Fruit fly (Drosophila melanogaster) whole organism, embryonic: ENCODE data around the gene Rabex-5.
A peak's percentile ranks its signal among the peaks of the same experiment; 100 is the strongest.

Experiments used
- Ada2b ChIP-seq: fragments of 200-800 bp; sonication (Bioruptor generic); IDR thresholded peaks from 2 replicates; pipeline ENCODE4 v1.3.6; 2022; ENCODE audit warnings: missing biosample characterization, missing genetic modification characterization
- Atf-2 ChIP-seq: fragments of 200-800 bp; sonication (Bioruptor generic); optimal IDR thresholded peaks from 2 replicates; lab custom pipeline; 2016; ENCODE audit warnings: missing biosample characterization, missing genetic modification characterization
- Awh ChIP-seq: fragments of 200-800 bp; sonication (Bioruptor generic); IDR thresholded peaks from 2 replicates; pipeline ENCODE4, ENCODE4 v1.3.6; 2022; ENCODE audit warnings: missing biosample characterization, missing genetic modification characterization
- B-H2 ChIP-seq: fragments of 200-800 bp; sonication (Bioruptor generic); optimal IDR thresholded peaks from 2 replicates; lab custom pipeline; 2018; ENCODE audit warnings: missing biosample characterization, mild to moderate bottlenecking, missing genetic modification characterization
- BEAF-32 ChIP-seq: fragments of 200-800 bp; sonication (Bioruptor generic); optimal IDR thresholded peaks from 3 replicates; lab custom pipeline; 2017; ENCODE audit warnings: missing biosample characterization, missing genetic modification characterization, mild to moderate bottlenecking, moderate library complexity, missing genetic modification reagents
- CG10366 ChIP-seq: fragments of 200-800 bp; sonication (Bioruptor generic); IDR thresholded peaks from 2 replicates; pipeline ENCODE4 v1.3.6; 2022; ENCODE audit warnings: missing biosample characterization, missing genetic modification characterization
- CG10565 ChIP-seq: fragments of 200-800 bp; sonication (Bioruptor generic); optimal IDR thresholded peaks from 3 replicates; lab custom pipeline; 2016; ENCODE audit warnings: missing biosample characterization, mild to moderate bottlenecking, missing genetic modification characterization
- CG10959 ChIP-seq: fragments of 200-800 bp; sonication (Bioruptor generic); IDR thresholded peaks from 2 replicates; pipeline ENCODE4 v1.3.6; 2022; ENCODE audit warnings: missing biosample characterization, missing genetic modification characterization
- CG12391 ChIP-seq: fragments of 200-800 bp; sonication (Bioruptor generic); optimal IDR thresholded peaks from 3 replicates; lab custom pipeline; 2018; ENCODE audit warnings: missing biosample characterization, mild to moderate bottlenecking, missing genetic modification characterization, moderate library complexity
- CG15479 ChIP-seq: fragments of 200-800 bp; sonication (Bioruptor generic); optimal IDR thresholded peaks from 3 replicates; lab custom pipeline; 2019; ENCODE audit warnings: missing biosample characterization, mild to moderate bottlenecking, missing genetic modification characterization, moderate library complexity
- CG1603 ChIP-seq: fragments of 200-800 bp; sonication (Bioruptor generic); optimal IDR thresholded peaks from 2 replicates; lab custom pipeline; 2019; ENCODE audit warnings: missing biosample characterization, mild to moderate bottlenecking, missing genetic modification characterization, moderate library complexity
- CG17186 ChIP-seq: fragments of 200-800 bp; sonication (Bioruptor generic); optimal IDR thresholded peaks from 3 replicates; lab custom pipeline; 2017; ENCODE audit warnings: missing biosample characterization, missing genetic modification reagents, missing genetic modification characterization
- CG18011 ChIP-seq: fragments of 200-800 bp; sonication (Bioruptor generic); optimal IDR thresholded peaks from 2 replicates; lab custom pipeline; 2017; ENCODE audit warnings: missing biosample characterization, missing genetic modification characterization, mild to moderate bottlenecking, moderate library complexity, missing genotype
- CG1832 ChIP-seq: fragments of 200-800 bp; sonication (Bioruptor generic); optimal IDR thresholded peaks from 2 replicates; lab custom pipeline; 2017; ENCODE audit warnings: missing biosample characterization, mild to moderate bottlenecking, missing genetic modification characterization, inconsistent platforms
- CG2875 ChIP-seq: fragments of 200-800 bp; sonication (Bioruptor generic); optimal IDR thresholded peaks from 2 replicates; lab custom pipeline; 2017; ENCODE audit warnings: missing biosample characterization, mild to moderate bottlenecking, missing genetic modification characterization, missing genetic modification reagents
- CG32532 ChIP-seq: fragments of 200-800 bp; sonication (Bioruptor generic); IDR thresholded peaks from 2 replicates; pipeline ENCODE4 v1.3.6; 2022; ENCODE audit warnings: missing biosample characterization, missing genetic modification characterization
- CG3281 ChIP-seq: fragments of 200-800 bp; sonication (Bioruptor generic); optimal IDR thresholded peaks from 3 replicates; lab custom pipeline; 2017; ENCODE audit warnings: missing biosample characterization, mild to moderate bottlenecking, missing genetic modification characterization
- CG42726 ChIP-seq: fragments of 200-800 bp; sonication (Bioruptor generic); IDR thresholded peaks from 2 replicates; pipeline ENCODE4 v1.3.6; 2022; ENCODE audit warnings: missing biosample characterization, missing genetic modification characterization; ENCODE audit not compliant: partially characterized antibody
- CG4404 ChIP-seq: fragments of 200-800 bp; sonication (Bioruptor generic); IDR thresholded peaks from 2 replicates; pipeline ENCODE4 v1.3.6; 2022; ENCODE audit warnings: missing biosample characterization, missing genetic modification characterization
- CG4617 ChIP-seq: fragments of 200-800 bp; sonication (Bioruptor generic); optimal IDR thresholded peaks from 3 replicates; lab custom pipeline; 2016; ENCODE audit warnings: missing biosample characterization, missing genetic modification characterization, borderline replicate concordance
- Deaf1 ChIP-seq: fragments of 200-800 bp; optimal IDR thresholded peaks from 3 replicates; lab custom pipeline; 2019; ENCODE audit warnings: missing biosample characterization, mild to moderate bottlenecking, missing genetic modification characterization, moderate library complexity
- Fer1 ChIP-seq: fragments of 200-800 bp; sonication (Bioruptor generic); optimal IDR thresholded peaks from 2 replicates; lab custom pipeline; 2017; ENCODE audit warnings: missing biosample characterization, mild to moderate bottlenecking, missing genetic modification characterization
- GATAe ChIP-seq: fragments of 200-800 bp; sonication (Bioruptor generic); conservative IDR thresholded peaks from 2 replicates; pipeline ENCODE4 v1.3.6; 2022; ENCODE audit warnings: missing biosample characterization, missing genetic modification characterization
- HHEX ChIP-seq: fragments of 200-800 bp; sonication (Bioruptor generic); optimal IDR thresholded peaks from 3 replicates; lab custom pipeline; 2017; ENCODE audit warnings: missing biosample characterization, mild to moderate bottlenecking, missing genetic modification characterization, missing genetic modification reagents
- HLH4C ChIP-seq: fragments of 200-800 bp; sonication (Bioruptor generic); IDR thresholded peaks from 3 replicates; pipeline ENCODE4 v1.3.6; 2022; ENCODE audit warnings: missing biosample characterization, missing genetic modification characterization; ENCODE audit not compliant: partially characterized antibody
- Lhr ChIP-seq: fragments of 200-800 bp; sonication (Bioruptor generic); optimal IDR thresholded peaks from 3 replicates; lab custom pipeline; 2017; ENCODE audit warnings: mild to moderate bottlenecking, missing biosample characterization, missing genetic modification reagents, missing genetic modification characterization
- Lpt ChIP-seq: fragments of >200 bp; optimal IDR thresholded peaks from 2 replicates; lab custom pipeline; 2018; ENCODE audit warnings: missing biosample characterization, missing genetic modification characterization
- MESR4 ChIP-seq: fragments of 200-800 bp; sonication (Bioruptor generic); optimal IDR thresholded peaks from 2 replicates; lab custom pipeline; 2018; ENCODE audit warnings: missing biosample characterization, mild to moderate bottlenecking, missing genetic modification characterization, moderate library complexity
- Max ChIP-seq: fragments of 200-800 bp; sonication (Bioruptor generic); optimal IDR thresholded peaks from 2 replicates; lab custom pipeline; 2016; ENCODE audit warnings: missing biosample characterization, mild to moderate bottlenecking, missing genetic modification characterization
- PHDP ChIP-seq: fragments of 200-800 bp; sonication (Bioruptor generic); optimal IDR thresholded peaks from 3 replicates; lab custom pipeline; 2018; ENCODE audit warnings: missing biosample characterization, mild to moderate bottlenecking, missing genetic modification characterization, moderate library complexity
- dmrt11E ChIP-seq: fragments of 200-800 bp; sonication (Bioruptor generic); optimal IDR thresholded peaks from 3 replicates; lab custom pipeline; 2018; ENCODE audit warnings: missing biosample characterization, mild to moderate bottlenecking, missing genetic modification characterization, moderate library complexity
- exex ChIP-seq: fragments of 200-800 bp; sonication (Bioruptor generic); optimal IDR thresholded peaks from 4 replicates; lab custom pipeline; 2018; ENCODE audit warnings: missing biosample characterization, mild to moderate bottlenecking, missing genetic modification characterization, moderate library complexity
- grn ChIP-seq: fragments of 200-800 bp; sonication (Bioruptor generic); optimal IDR thresholded peaks from 3 replicates; lab custom pipeline; 2017; ENCODE audit warnings: missing biosample characterization, missing genetic modification characterization
- gsb ChIP-seq: fragments of 200-800 bp; sonication (Bioruptor generic); IDR thresholded peaks from 2 replicates; pipeline ENCODE4 v1.3.6; 2022; ENCODE audit warnings: missing biosample characterization, missing genetic modification characterization
- hkb ChIP-seq, 2 experiments: fragments of 200-800 bp in 1 of 2; fragments of >200 bp in 1 of 2; sonication (Bioruptor generic) in 1 of 2; IDR thresholded peaks in 1 of 2; optimal IDR thresholded peaks in 1 of 2; 2 replicates each; pipeline versions ENCODE4 v1.3.6 to Lab custom; 2017 to 2022; ENCODE audit warnings: missing biosample characterization in 1 of 2, missing genetic modification characterization in 1 of 2
- lov ChIP-seq, 2 experiments: fragments of 200-800 bp in 1 of 2; fragments of >200 bp in 1 of 2; sonication (Bioruptor generic) in 1 of 2; IDR thresholded peaks in 1 of 2; optimal IDR thresholded peaks in 1 of 2; 2 replicates in 1 of 2; 3 replicates in 1 of 2; pipeline versions ENCODE4 v1.3.6 to Lab custom; 2017 to 2022; ENCODE audit warnings: missing biosample characterization in 1 of 2, missing genetic modification characterization in 1 of 2
- psq ChIP-seq: fragments of 200-800 bp; sonication (Bioruptor generic); optimal IDR thresholded peaks from 2 replicates; lab custom pipeline; 2017; ENCODE audit warnings: missing biosample characterization, missing genetic modification characterization
- schlank ChIP-seq: fragments of 200-800 bp; sonication (Bioruptor generic); optimal IDR thresholded peaks from 2 replicates; lab custom pipeline; 2018; ENCODE audit warnings: missing biosample characterization, mild to moderate bottlenecking, missing genetic modification characterization
- sd ChIP-seq: fragments of 200-800 bp; sonication (Bioruptor generic); optimal IDR thresholded peaks from 3 replicates; lab custom pipeline; 2018; ENCODE audit warnings: missing biosample characterization, mild to moderate bottlenecking, missing genetic modification characterization, moderate library complexity
- slbo ChIP-seq: fragments of 200-800 bp; sonication (Bioruptor generic); IDR thresholded peaks from 2 replicates; pipeline ENCODE4 v1.3.6; 2022; ENCODE audit warnings: missing biosample characterization, missing genetic modification characterization
- sug ChIP-seq: fragments of 200-800 bp; optimal IDR thresholded peaks from 2 replicates; lab custom pipeline; 2019; ENCODE audit warnings: missing biosample characterization, mild to moderate bottlenecking, missing genetic modification characterization, moderate library complexity
- tna ChIP-seq: fragments of 200-800 bp; sonication (Bioruptor generic); IDR thresholded peaks from 2 replicates; pipeline ENCODE4 v1.3.6; 2022; ENCODE audit warnings: missing biosample characterization, missing genetic modification characterization; ENCODE audit not compliant: partially characterized antibody
- tx ChIP-seq: fragments of 200-800 bp; sonication (Bioruptor generic); optimal IDR thresholded peaks from 2 replicates; lab custom pipeline; 2016; ENCODE audit warnings: missing biosample characterization, missing genetic modification characterization
- unc-4 ChIP-seq: fragments of 200-800 bp; sonication (Bioruptor generic); IDR thresholded peaks from 2 replicates; pipeline ENCODE4 v1.3.6; 2022; ENCODE audit warnings: missing biosample characterization, missing genetic modification characterization; ENCODE audit not compliant: partially characterized antibody
- wor ChIP-seq: fragments of 200-800 bp; sonication (Bioruptor generic); IDR thresholded peaks from 2 replicates; pipeline ENCODE4 v1.3.6; 2022; ENCODE audit warnings: missing biosample characterization, missing genetic modification characterization

Rabex-5 gene

DNA sequence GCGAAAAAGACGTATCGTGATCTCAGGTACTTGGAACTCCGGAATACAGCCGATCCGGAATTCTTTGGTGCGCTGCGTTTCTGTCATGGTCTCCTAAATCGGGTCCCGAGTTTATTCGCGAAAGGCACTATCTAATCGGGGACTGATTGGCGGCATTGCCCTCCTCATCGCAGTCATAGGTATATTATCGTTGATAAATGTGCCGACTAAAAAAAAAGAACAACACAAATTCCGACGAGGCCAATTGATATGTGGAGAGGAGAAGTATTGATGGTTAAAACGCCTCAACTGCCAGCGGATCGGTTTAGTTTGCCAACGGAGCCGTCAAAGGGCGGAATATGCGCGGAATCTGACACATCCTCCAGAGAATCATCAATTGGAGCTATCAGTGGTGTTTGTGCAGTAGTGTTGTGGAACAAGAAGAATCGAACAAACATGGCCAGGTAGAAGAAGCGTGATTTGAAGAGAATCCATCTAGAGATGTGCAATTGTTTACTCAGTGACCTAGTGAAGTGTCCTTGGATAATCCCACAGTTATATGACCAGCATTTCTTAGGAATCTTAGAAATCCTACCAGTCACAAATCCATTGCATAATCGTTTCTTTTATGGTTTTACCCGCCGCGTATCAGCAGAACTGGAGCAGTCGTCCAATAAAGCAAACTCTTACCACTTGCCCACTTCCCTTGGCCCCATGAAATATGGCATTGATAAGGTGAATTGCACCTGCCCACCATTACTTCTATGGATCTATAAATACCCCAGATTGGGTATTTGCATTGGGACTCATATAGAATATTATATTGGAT is 29.3 kb downstream of the Rabex-5 start (continued):
- TF ChIP-seq CG32532 (GFP tag; lab: Robert Waterston, UW) (no peak), sd (tag; lab: Kevin White, UChicago) (peak; percentile 73), dmrt11E (tag; lab: Kevin White, UChicago) (no peak), CG15479 (GFP tag; lab: Kevin White, UChicago) (no peak), Ada2b (GFP tag; lab: Robert Waterston, UW) (no peak), CG3281 (no peak), psq (GFP tag; lab: Kevin White, UChicago) (no peak), Deaf1 (peak; percentile 18), CG10366 (no peak)

- TF ChIP-seq unc-4: no peak
- peak; percentile 82 for TF ChIP-seq exex
- TF ChIP-seq grn (GFP tag; lab: Kevin White, UChicago): peak; percentile 48
- TF ChIP-seq GATAe (GFP tag; lab: Robert Waterston, UW): 0 out of 2 replicates have a peak, but pooled peaks have one; percentile 38
- TF ChIP-seq sug (tag; lab: Kevin White, UChicago): peak; percentile 61
- TF ChIP-seq Awh (GFP tag; lab: Robert Waterston, UW): no peak
- TF ChIP-seq tx: no peak
Observed at dm6 chr3L:1325626-1325937, 29.9 kb downstream of the Rabex-5 start.

- TF ChIP-seq HLH4C: peak; percentile 34; the same call in 1 of the 3 replicates
- TF ChIP-seq CG17186 (GFP tag; lab: Kevin White, UChicago): peak; percentile 53
- TF ChIP-seq CG10565 (GFP tag; lab: Kevin White, UChicago): no peak
- TF ChIP-seq B-H2: no peak
- no peak for TF ChIP-seq CG10959 (GFP tag; lab: Robert Waterston, UW)
- no peak for TF ChIP-seq GATAe (GFP tag; lab: Robert Waterston, UW)
- no peak for TF ChIP-seq HHEX (GFP tag; lab: Kevin White, UChicago)
- no peak for TF ChIP-seq Atf-2
- no peak for TF ChIP-seq wor
- TF ChIP-seq Fer1: no peak
- no peak for TF ChIP-seq CG18011
- TF ChIP-seq CG4404 (GFP tag; lab: Robert Waterston, UW): no peak
- no peak for TF ChIP-seq grn (GFP tag; lab: Kevin White, UChicago)
- peak; percentile 18 for TF ChIP-seq hkb (optimal IDR thresholded peaks at IDR 0.05; lab: Kevin White, UChicago)
- TF ChIP-seq hkb (GFP tag; IDR thresholded peaks at IDR 0.05; lab: Robert Waterston, UW): no peak
- TF ChIP-seq BEAF-32: peak; percentile 49
- no peak for TF ChIP-seq CG2875 (GFP tag; lab: Kevin White, UChicago)
- TF ChIP-seq Lpt (GFP tag; lab: Kevin White, UChicago): no peak
- TF ChIP-seq CG12391 (tag; lab: Kevin White, UChicago): peak; percentile 2
- no peak for TF ChIP-seq psq (GFP tag; lab: Kevin White, UChicago)
- 0 out of 2 replicates have a peak, but pooled peaks have one; percentile 3 for TF ChIP-seq slbo (GFP tag; lab: Robert Waterston, UW)
- TF ChIP-seq PHDP (tag; lab: Kevin White, UChicago): no peak
- peak; percentile 28 for TF ChIP-seq CG4617 (GFP tag; lab: Kevin White, UChicago)
- TF ChIP-seq CG1603 (tag; lab: Kevin White, UChicago): peak; percentile 46
- TF ChIP-seq tna (GFP tag; lab: Robert Waterston, UW): no peak
- TF ChIP-seq lov (optimal IDR thresholded peaks at IDR 0.05; lab: Kevin White, UChicago): no peak
- TF ChIP-seq lov (GFP tag; IDR thresholded peaks at IDR 0.05; lab: Robert Waterston, UW): no peak
- TF ChIP-seq CG1832 (GFP tag; lab: Kevin White, UChicago): no peak
- no peak for TF ChIP-seq Max (GFP tag; lab: Kevin White, UChicago)
- no peak for TF ChIP-seq gsb (GFP tag; lab: Robert Waterston, UW)
- TF ChIP-seq Lhr (GFP tag; lab: Kevin White, UChicago): peak; percentile 37
- no peak for TF ChIP-seq schlank (tag; lab: Kevin White, UChicago)
- TF ChIP-seq CG42726: no peak
- TF ChIP-seq MESR4 (GFP tag; lab: Kevin White, UChicago): peak; percentile 93
Observed at dm6 chr3L:1329724-1330123, 34.0 kb downstream of the Rabex-5 start, which contains the start of gene ND-ACP. Gene ND-ACP, plus strand, starts transcription at chr3L:1329949.
